Worm (Caenorhabditis elegans) whole organism, late embryonic: ENCODE results near the gene slc-25A21.
A peak's percentile ranks its signal among the peaks of the same experiment; 100 is the strongest.

Source experiments
- C38D4.7 ChIP-seq: fragments of 200-800 bp; sonication (Bioruptor generic); optimal IDR thresholded peaks from 2 replicates; lab custom pipeline; 2018; ENCODE audit warnings: mild to moderate bottlenecking, missing genetic modification characterization, moderate library complexity, missing compliant biosample characterization
- F13H6.1 ChIP-seq: sonication (generic microtip); optimal IDR thresholded peaks from 2 replicates; lab custom pipeline; 2016; ENCODE audit warnings: missing genetic modification characterization, missing compliant biosample characterization
- T23F11.4 ChIP-seq: fragments of 200-800 bp; sonication (Bioruptor generic); optimal IDR thresholded peaks from 2 replicates; lab custom pipeline; 2018; ENCODE audit warnings: mild to moderate bottlenecking, missing genetic modification characterization, missing compliant biosample characterization
- ceh-18 ChIP-seq: sonication (generic microtip); optimal IDR thresholded peaks from 2 replicates; lab custom pipeline; 2016; ENCODE audit warnings: missing genetic modification characterization, missing compliant biosample characterization
- ceh-22 ChIP-seq: sonication (generic microtip); optimal IDR thresholded peaks from 2 replicates; lab custom pipeline; 2017; ENCODE audit warnings: missing biosample characterization, missing genetic modification characterization
- ceh-24 ChIP-seq: sonication (generic microtip); optimal IDR thresholded peaks from 2 replicates; lab custom pipeline; 2016; ENCODE audit warnings: mild to moderate bottlenecking, missing genetic modification characterization, missing compliant biosample characterization
- ceh-30 ChIP-seq: fragments of 150-350 bp; optimal IDR thresholded peaks from 2 replicates; lab custom pipeline; 2014; ENCODE audit warnings: missing biosample characterization, missing genetic modification characterization
- ceh-31 ChIP-seq: sonication (generic microtip); optimal IDR thresholded peaks from 2 replicates; lab custom pipeline; 2016; ENCODE audit warnings: missing genetic modification characterization, missing compliant biosample characterization
- ceh-34 ChIP-seq: sonication (generic microtip); optimal IDR thresholded peaks from 2 replicates; lab custom pipeline; 2016; ENCODE audit warnings: mild to moderate bottlenecking, missing genetic modification characterization, missing compliant biosample characterization
- ceh-45 ChIP-seq: fragments of 200-800 bp; sonication (Bioruptor generic); IDR thresholded peaks from 2 replicates; pipeline ENCODE4 v1.3.6; 2022; ENCODE audit warnings: missing genetic modification reagents, missing genetic modification characterization, missing compliant biosample characterization
- ceh-48 ChIP-seq: sonication (generic microtip); optimal IDR thresholded peaks from 2 replicates; lab custom pipeline; 2016; ENCODE audit warnings: missing genetic modification characterization, inconsistent platforms, missing compliant biosample characterization
- ceh-6 ChIP-seq: fragments of 200-800 bp; sonication (Bioruptor generic); optimal IDR thresholded peaks from 2 replicates; lab custom pipeline; 2018; ENCODE audit warnings: mild to moderate bottlenecking, missing genetic modification characterization, missing compliant biosample characterization
- che-1 ChIP-seq: sonication (generic microtip); optimal IDR thresholded peaks from 2 replicates; lab custom pipeline; 2016; ENCODE audit warnings: mild to moderate bottlenecking, missing genetic modification characterization, missing compliant biosample characterization
- dve-1 ChIP-seq: sonication (generic microtip); optimal IDR thresholded peaks from 2 replicates; lab custom pipeline; 2017; ENCODE audit warnings: antibody characterized with exemption, mild to moderate bottlenecking, missing genetic modification characterization, missing compliant biosample characterization
- elt-2 ChIP-seq: sonication (generic microtip); optimal IDR thresholded peaks from 2 replicates; lab custom pipeline; 2016; ENCODE audit warnings: missing genetic modification reagents, missing genetic modification characterization, missing compliant biosample characterization
- elt-4 ChIP-seq: sonication (generic microtip); optimal IDR thresholded peaks from 2 replicates; lab custom pipeline; 2016; ENCODE audit warnings: missing genetic modification characterization, missing compliant biosample characterization
- fkh-10 ChIP-seq: fragments of 150-350 bp; optimal IDR thresholded peaks from 2 replicates; lab custom pipeline; 2014; ENCODE audit warnings: missing biosample characterization, missing genetic modification reagents, missing genetic modification characterization
- hlh-15 ChIP-seq: sonication (generic microtip); optimal IDR thresholded peaks from 2 replicates; lab custom pipeline; 2016; ENCODE audit warnings: missing genetic modification characterization, missing compliant biosample characterization
- hlh-30 ChIP-seq: sonication (generic microtip); optimal IDR thresholded peaks from 2 replicates; lab custom pipeline; 2017; ENCODE audit warnings: antibody characterized with exemption, missing genetic modification characterization, missing compliant biosample characterization; ENCODE audit not compliant: insufficient read depth
- hlh-6 ChIP-seq: sonication (generic microtip); optimal IDR thresholded peaks from 2 replicates; lab custom pipeline; 2016; ENCODE audit warnings: missing genotype, missing genetic modification characterization, missing compliant biosample characterization
- hlh-8 ChIP-seq: sonication (generic microtip); optimal IDR thresholded peaks from 2 replicates; lab custom pipeline; 2016; ENCODE audit warnings: missing genotype, missing genetic modification characterization, missing compliant biosample characterization
- lim-6 ChIP-seq: sonication (generic microtip); optimal IDR thresholded peaks from 2 replicates; lab custom pipeline; 2016; ENCODE audit warnings: missing genetic modification characterization, missing compliant biosample characterization
- madf-2 ChIP-seq: sonication (generic microtip); optimal IDR thresholded peaks from 2 replicates; lab custom pipeline; 2017; ENCODE audit warnings: missing genetic modification characterization, missing compliant biosample characterization
- nfya-1 ChIP-seq: sonication (generic microtip); optimal IDR thresholded peaks from 2 replicates; lab custom pipeline; 2017; ENCODE audit warnings: missing genetic modification characterization, mild to moderate bottlenecking, missing compliant biosample characterization, antibody characterized with exemption, moderate library complexity
- nhr-232 ChIP-seq: sonication (generic microtip); optimal IDR thresholded peaks from 2 replicates; lab custom pipeline; 2016; ENCODE audit warnings: missing genetic modification characterization, missing compliant biosample characterization
- npax-4 ChIP-seq: sonication (generic microtip); optimal IDR thresholded peaks from 2 replicates; lab custom pipeline; 2016; ENCODE audit warnings: missing genetic modification characterization, missing compliant biosample characterization
- odd-2 ChIP-seq: sonication (generic microtip); optimal IDR thresholded peaks from 2 replicates; lab custom pipeline; 2017; ENCODE audit warnings: antibody characterized with exemption, mild to moderate bottlenecking, missing genetic modification characterization, missing compliant biosample characterization
- pag-3 ChIP-seq: sonication (generic microtip); optimal IDR thresholded peaks from 2 replicates; lab custom pipeline; 2016; ENCODE audit warnings: missing compliant biosample characterization, missing genetic modification characterization, borderline replicate concordance
- pha-2 ChIP-seq: sonication (generic microtip); optimal IDR thresholded peaks from 2 replicates; lab custom pipeline; 2017; ENCODE audit warnings: mild to moderate bottlenecking, missing genetic modification characterization, missing compliant biosample characterization
- pqm-1 ChIP-seq: sonication (generic microtip); optimal IDR thresholded peaks from 2 replicates; lab custom pipeline; 2016; ENCODE audit warnings: missing genetic modification characterization, missing compliant biosample characterization
- pros-1 ChIP-seq: fragments of 150-350 bp; optimal IDR thresholded peaks from 2 replicates; lab custom pipeline; 2014; ENCODE audit warnings: missing biosample characterization, missing genetic modification reagents, missing genetic modification characterization
- rnt-1 ChIP-seq: sonication (generic microtip); optimal IDR thresholded peaks from 2 replicates; lab custom pipeline; 2016; ENCODE audit warnings: missing genetic modification characterization, missing compliant biosample characterization
- sdc-2 ChIP-seq: sonication (generic microtip); optimal IDR thresholded peaks from 2 replicates; lab custom pipeline; 2016; ENCODE audit warnings: missing genotype, missing genetic modification characterization, missing compliant biosample characterization
- sox-2 ChIP-seq: fragments of 200-800 bp; sonication (Bioruptor generic); IDR thresholded peaks from 2 replicates; pipeline ENCODE4 v1.3.6; 2022; ENCODE audit warnings: missing genetic modification reagents, missing genetic modification characterization, missing compliant biosample characterization
- syd-9 ChIP-seq: sonication (generic microtip); optimal IDR thresholded peaks from 2 replicates; lab custom pipeline; 2016; ENCODE audit warnings: mild to moderate bottlenecking, missing genetic modification characterization, moderate library complexity, missing compliant biosample characterization
- tbx-2 ChIP-seq: sonication (generic microtip); optimal IDR thresholded peaks from 2 replicates; lab custom pipeline; 2016; ENCODE audit warnings: missing genetic modification characterization, missing compliant biosample characterization
- tbx-7 ChIP-seq: sonication (generic microtip); optimal IDR thresholded peaks from 2 replicates; lab custom pipeline; 2016; ENCODE audit warnings: missing genotype, missing genetic modification characterization, missing compliant biosample characterization
- ttx-3 ChIP-seq: sonication (generic microtip); optimal IDR thresholded peaks from 2 replicates; lab custom pipeline; 2016; ENCODE audit warnings: missing genetic modification reagents, missing genetic modification characterization, missing compliant biosample characterization
- unc-42 ChIP-seq: sonication (generic microtip); optimal IDR thresholded peaks from 2 replicates; lab custom pipeline; 2016; ENCODE audit warnings: missing genotype, missing genetic modification characterization, missing compliant biosample characterization
- unc-86 ChIP-seq: sonication (generic microtip); optimal IDR thresholded peaks from 2 replicates; lab custom pipeline; 2016; ENCODE audit warnings: missing genetic modification characterization, missing compliant biosample characterization
- zip-5 ChIP-seq: sonication (generic microtip); optimal IDR thresholded peaks from 2 replicates; lab custom pipeline; 2016; ENCODE audit warnings: missing genetic modification characterization, missing compliant biosample characterization

slc-25A21 gene

DNA sequence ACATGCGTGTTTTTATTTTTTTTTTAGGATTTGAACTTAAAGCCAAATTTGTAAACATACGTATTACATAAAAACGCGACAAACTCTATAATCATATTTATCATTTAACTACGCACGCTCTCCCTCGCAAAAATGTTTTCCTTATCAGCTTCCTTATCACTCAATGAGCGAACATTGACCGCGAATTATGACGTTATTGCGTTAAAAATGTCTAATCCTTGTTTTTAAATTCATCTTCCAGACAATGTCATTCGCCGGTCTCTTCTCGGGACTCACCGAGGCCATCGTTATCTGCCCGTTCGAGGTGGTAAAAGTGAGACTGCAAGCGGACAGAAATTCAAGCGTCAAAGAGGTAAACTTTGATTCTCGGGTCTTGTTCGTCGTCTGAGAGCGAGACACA, 2.9 kb downstream of the slc-25A21 start:
- peak; percentile 94 for TF ChIP-seq elt-2
- TF ChIP-seq dve-1, result peak; percentile 35
- TF ChIP-seq nhr-232 (tag; lab: Kevin White, UChicago), result no peak
- TF ChIP-seq ceh-22 (tag; lab: Kevin White, UChicago), result no peak
- TF ChIP-seq pqm-1, result peak; percentile 24
- TF ChIP-seq lim-6 (tag; lab: Kevin White, UChicago), result no peak
- TF ChIP-seq elt-4 (tag; lab: Kevin White, UChicago), result no peak

- TF ChIP-seq T23F11.4 (GFP tag; lab: Kevin White, UChicago) (no peak), pha-2 (tag; lab: Kevin White, UChicago) (no peak), elt-2 (no peak), C38D4.7 (GFP tag; lab: Kevin White, UChicago) (no peak), unc-42 (tag; lab: Kevin White, UChicago) (no peak)
These were observed 9.6 kb downstream of the slc-25A21 start, which contains the start of gene R11.3 for ce11 chrX:16199200-16199764. Gene R11.3 (minus strand): TSS chrX:16199250.

- TF ChIP-seq unc-42 (tag; lab: Kevin White, UChicago) (no peak), sdc-2 (peak; percentile 96), sox-2 (GFP tag; lab: Robert Waterston, UW) (no peak)
These were observed 12.6 kb downstream of the slc-25A21 start for ce11 chrX:16202229-16202628.

- TF ChIP-seq hlh-6 (tag; lab: Kevin White, UChicago), result peak; percentile 12
- TF ChIP-seq tbx-7, result no peak
- no peak for TF ChIP-seq ceh-34 (tag; lab: Kevin White, UChicago)
These were observed 14.7 kb downstream of the slc-25A21 start for ce11 chrX:16204310-16204709.

ce11 chrX:16205880-16206279, 16.2 kb downstream of the slc-25A21 start:
- TF ChIP-seq ceh-6 (GFP tag; lab: Kevin White, UChicago) (no peak), ceh-48 (peak; percentile 84), ceh-24 (tag; lab: Kevin White, UChicago) (no peak), ceh-34 (tag; lab: Kevin White, UChicago) (peak; percentile 5), syd-9 (tag; lab: Kevin White, UChicago) (no peak), rnt-1 (tag; lab: Kevin White, UChicago) (peak; percentile 22), fkh-10 (GFP tag; lab: Kevin White, UChicago) (no peak), unc-42 (tag; lab: Kevin White, UChicago) (peak; percentile 65), sdc-2 (peak; percentile 98), tbx-2 (tag; lab: Kevin White, UChicago) (peak; percentile 38), pros-1 (tag; lab: Kevin White, UChicago) (no peak), elt-2 (peak; percentile 10), ceh-31 (tag; lab: Kevin White, UChicago) (peak; percentile 65), hlh-8 (no peak), che-1 (tag; lab: Kevin White, UChicago) (no peak), ceh-18 (tag; lab: Kevin White, UChicago) (peak; percentile 51), nfya-1 (tag; lab: Kevin White, UChicago) (peak; percentile 54)

- TF ChIP-seq hlh-8 (no peak), hlh-30 (tag; lab: Kevin White, UChicago) (no peak), hlh-15 (tag; lab: Kevin White, UChicago) (no peak), tbx-7 (no peak), zip-5 (tag; lab: Kevin White, UChicago) (no peak), ceh-22 (tag; lab: Kevin White, UChicago) (no peak), F13H6.1 (tag; lab: Kevin White, UChicago) (no peak), odd-2 (no peak), pag-3 (tag; lab: Kevin White, UChicago) (no peak), npax-4 (no peak), ceh-30 (tag; lab: Kevin White, UChicago) (no peak), unc-86 (tag; lab: Kevin White, UChicago) (no peak), dve-1 (no peak), tbx-2 (tag; lab: Kevin White, UChicago) (no peak), ceh-34 (tag; lab: Kevin White, UChicago) (no peak), nhr-232 (tag; lab: Kevin White, UChicago) (no peak), ceh-45 (GFP tag; lab: Robert Waterston, UW) (no peak), ttx-3 (no peak), madf-2 (tag; lab: Kevin White, UChicago) (no peak)
These were observed 18.5 kb downstream of the slc-25A21 start for ce11 chrX:16208123-16208522.
